Fruit fly (Drosophila melanogaster) whole organism, embryonic: Measurements from ENCODE around the gene Mec2.

Experiments
- ATbp ChIP-seq: fragments of 200-800 bp; sonication (Bioruptor generic); optimal IDR thresholded peaks from 2 replicates; lab custom pipeline; 2017; ENCODE audit warnings: missing biosample characterization, mild to moderate bottlenecking, missing genetic modification characterization, missing genetic modification reagents
- Blimp-1 ChIP-seq: fragments of 200-800 bp; sonication (Bioruptor generic); optimal IDR thresholded peaks from 3 replicates; lab custom pipeline; 2018; ENCODE audit warnings: missing biosample characterization, missing genetic modification characterization, mild to moderate bottlenecking, moderate library complexity, missing genetic modification reagents
- CG10654 ChIP-seq: fragments of 200-800 bp; sonication (Bioruptor generic); optimal IDR thresholded peaks from 2 replicates; lab custom pipeline; 2016; ENCODE audit warnings: missing biosample characterization, missing genetic modification characterization
- CG12391 ChIP-seq: fragments of 200-800 bp; sonication (Bioruptor generic); optimal IDR thresholded peaks from 3 replicates; lab custom pipeline; 2018; ENCODE audit warnings: missing biosample characterization, mild to moderate bottlenecking, missing genetic modification characterization, moderate library complexity
- CG13894 ChIP-seq: fragments of 200-800 bp; sonication (Bioruptor generic); optimal IDR thresholded peaks from 3 replicates; lab custom pipeline; 2018; ENCODE audit warnings: missing biosample characterization, mild to moderate bottlenecking, missing genetic modification characterization, moderate library complexity
- CG1647 ChIP-seq: fragments of 200-800 bp; sonication (Bioruptor generic); optimal IDR thresholded peaks from 3 replicates; lab custom pipeline; 2016; ENCODE audit warnings: missing biosample characterization, missing genetic modification characterization
- CG18599 ChIP-seq: fragments of 200-800 bp; sonication (Bioruptor generic); optimal IDR thresholded peaks from 3 replicates; lab custom pipeline; 2017; ENCODE audit warnings: missing biosample characterization, missing genetic modification characterization, mild to moderate bottlenecking, moderate library complexity, missing genetic modification reagents
- CG31388 ChIP-seq: fragments of 200-800 bp; sonication (Bioruptor generic); optimal IDR thresholded peaks from 2 replicates; lab custom pipeline; 2016; ENCODE audit warnings: missing biosample characterization, missing genetic modification characterization
- CG32767 ChIP-seq: fragments of 200-800 bp; sonication (Bioruptor generic); IDR thresholded peaks from 2 replicates; pipeline ENCODE4 v1.3.6; 2022; ENCODE audit warnings: missing biosample characterization, missing genetic modification characterization
- CG34422 ChIP-seq: fragments of 200-800 bp; sonication (Bioruptor generic); IDR thresholded peaks from 3 replicates; pipeline ENCODE4 v1.3.6; 2022; ENCODE audit warnings: missing biosample characterization, missing genetic modification characterization
- CG4730 ChIP-seq: fragments of 200-800 bp; sonication (Bioruptor generic); IDR thresholded peaks from 2 replicates; pipeline ENCODE4 v1.3.6; 2022; ENCODE audit warnings: missing biosample characterization, missing genetic modification characterization
- CG5245 ChIP-seq: fragments of 200-800 bp; sonication (Bioruptor generic); optimal IDR thresholded peaks from 3 replicates; lab custom pipeline; 2016; ENCODE audit warnings: missing biosample characterization, missing genetic modification characterization
- CG6272 ChIP-seq: fragments of 200-800 bp; sonication (Bioruptor generic); IDR thresholded peaks from 2 replicates; pipeline ENCODE4 v1.3.6; 2022; ENCODE audit warnings: missing biosample characterization, missing genetic modification characterization
- CG6791 ChIP-seq: fragments of 200-800 bp; sonication (Bioruptor generic); IDR thresholded peaks from 3 replicates; pipeline ENCODE4 v1.3.6; 2022; ENCODE audit warnings: missing biosample characterization, missing genetic modification characterization; ENCODE audit not compliant: partially characterized antibody
- CG8290 ChIP-seq, 3 experiments: fragments of 200-800 bp; sonication (Bioruptor generic); optimal IDR thresholded peaks; 2 replicates each; lab custom pipeline; 2016 to 2019; ENCODE audit warnings: missing biosample characterization in 3 of 3, missing genetic modification characterization in 3 of 3, mild to moderate bottlenecking in 2 of 3, moderate library complexity in 1 of 3
- CG9797 ChIP-seq: fragments of 200-800 bp; sonication (Bioruptor generic); optimal IDR thresholded peaks from 3 replicates; lab custom pipeline; 2018; ENCODE audit warnings: missing biosample characterization, mild to moderate bottlenecking, missing genetic modification characterization
- CoRest ChIP-seq: fragments of 200-800 bp; sonication (Bioruptor generic); optimal IDR thresholded peaks from 3 replicates; lab custom pipeline; 2018; ENCODE audit warnings: missing biosample characterization, mild to moderate bottlenecking, missing genetic modification characterization, moderate library complexity
- GATAe ChIP-seq: fragments of 200-800 bp; sonication (Bioruptor generic); conservative IDR thresholded peaks from 2 replicates; pipeline ENCODE4 v1.3.6; 2022; ENCODE audit warnings: missing biosample characterization, missing genetic modification characterization
- Gsc ChIP-seq: fragments of 200-800 bp; sonication (Bioruptor generic); IDR thresholded peaks from 2 replicates; pipeline ENCODE4 v1.3.6; 2022; ENCODE audit warnings: missing biosample characterization, missing genetic modification characterization
- Gug ChIP-seq: fragments of 200-800 bp; sonication (Bioruptor generic); IDR thresholded peaks from 4 replicates; pipeline ENCODE4 v1.3.6; 2022; ENCODE audit warnings: missing biosample characterization, missing genetic modification characterization
- Hey ChIP-seq: fragments of 200-800 bp; sonication (Bioruptor generic); optimal IDR thresholded peaks from 3 replicates; lab custom pipeline; 2018; ENCODE audit warnings: missing biosample characterization, mild to moderate bottlenecking, missing genetic modification characterization
- Hr3 ChIP-seq: fragments of 200-800 bp; sonication (Bioruptor generic); optimal IDR thresholded peaks from 3 replicates; lab custom pipeline; 2016; ENCODE audit warnings: missing biosample characterization, missing genetic modification characterization
- Hr51 ChIP-seq, 2 experiments: fragments of 200-800 bp; sonication (Bioruptor generic); optimal IDR thresholded peaks; 2 replicates in 1 of 2; 3 replicates in 1 of 2; lab custom pipeline; 2016 to 2018; ENCODE audit warnings: missing biosample characterization in 2 of 2, missing genetic modification characterization in 2 of 2, mild to moderate bottlenecking in 1 of 2, moderate library complexity in 1 of 2
- Lhr ChIP-seq: fragments of 200-800 bp; sonication (Bioruptor generic); optimal IDR thresholded peaks from 3 replicates; lab custom pipeline; 2017; ENCODE audit warnings: mild to moderate bottlenecking, missing biosample characterization, missing genetic modification reagents, missing genetic modification characterization
- Med ChIP-seq: fragments of 200-800 bp; sonication (Bioruptor generic); peaks from one replicate; lab custom pipeline; 2016; ENCODE audit warnings: missing biosample characterization, missing genetic modification characterization, mild to moderate bottlenecking, inconsistent platforms, moderate library complexity
- Oli ChIP-seq: fragments of 200-800 bp; sonication (Bioruptor generic); optimal IDR thresholded peaks from 2 replicates; lab custom pipeline; 2018; ENCODE audit warnings: missing biosample characterization, mild to moderate bottlenecking, missing genetic modification characterization, moderate library complexity
- PHDP ChIP-seq: fragments of 200-800 bp; sonication (Bioruptor generic); optimal IDR thresholded peaks from 3 replicates; lab custom pipeline; 2018; ENCODE audit warnings: missing biosample characterization, mild to moderate bottlenecking, missing genetic modification characterization, moderate library complexity
- Pdp1 ChIP-seq, 2 experiments: fragments of 200-800 bp; sonication (Bioruptor generic); optimal IDR thresholded peaks; 3 replicates each; lab custom pipeline; 2016; ENCODE audit warnings: missing biosample characterization in 2 of 2, missing genetic modification characterization in 2 of 2, mild to moderate bottlenecking in 1 of 2, moderate library complexity in 1 of 2
- Tbp ChIP-seq: fragments of >200 bp; optimal IDR thresholded peaks from 2 replicates; lab custom pipeline; 2018; ENCODE audit warnings: missing biosample characterization, missing genetic modification characterization
- amos ChIP-seq: fragments of 200-800 bp; sonication (Bioruptor generic); IDR thresholded peaks from 2 replicates; pipeline ENCODE4 v1.3.6; 2022; ENCODE audit warnings: missing biosample characterization, missing genetic modification characterization; ENCODE audit not compliant: partially characterized antibody
- az2 ChIP-seq: fragments of 200-800 bp; sonication (Bioruptor generic); optimal IDR thresholded peaks from 3 replicates; lab custom pipeline; 2016; ENCODE audit warnings: missing biosample characterization, missing genetic modification characterization
- bbx ChIP-seq: fragments of 200-800 bp; sonication (Bioruptor generic); IDR thresholded peaks from 2 replicates; pipeline ENCODE4 v1.3.6; 2022; ENCODE audit warnings: missing biosample characterization, missing genetic modification characterization; ENCODE audit not compliant: partially characterized antibody
- bsh ChIP-seq, 2 experiments: fragments of 200-800 bp; sonication (Bioruptor generic); optimal IDR thresholded peaks; 2 replicates each; lab custom pipeline; 2017 to 2018; ENCODE audit warnings: mild to moderate bottlenecking in 2 of 2, missing biosample characterization in 2 of 2, missing genetic modification characterization in 2 of 2, moderate library complexity in 1 of 2
- btn ChIP-seq: fragments of 200-800 bp; sonication (Bioruptor generic); optimal IDR thresholded peaks from 2 replicates; lab custom pipeline; 2016; ENCODE audit warnings: missing biosample characterization, missing genetic modification characterization
- dan ChIP-seq: fragments of 200-800 bp; sonication (Bioruptor generic); IDR thresholded peaks from 2 replicates; pipeline ENCODE4 v1.3.6; 2022; ENCODE audit warnings: missing biosample characterization, missing genetic modification characterization
- dmrt11E ChIP-seq: fragments of 200-800 bp; sonication (Bioruptor generic); optimal IDR thresholded peaks from 3 replicates; lab custom pipeline; 2018; ENCODE audit warnings: missing biosample characterization, mild to moderate bottlenecking, missing genetic modification characterization, moderate library complexity
- dmrt99B ChIP-seq: fragments of 200-800 bp; sonication (Bioruptor generic); optimal IDR thresholded peaks from 2 replicates; lab custom pipeline; 2018; ENCODE audit warnings: missing biosample characterization, mild to moderate bottlenecking, missing genetic modification characterization, moderate library complexity
- esg ChIP-seq: fragments of 200-800 bp; sonication (Bioruptor generic); conservative IDR thresholded peaks from 2 replicates; pipeline ENCODE4 v1.3.6; 2022; ENCODE audit warnings: missing biosample characterization, missing genetic modification characterization
- gem ChIP-seq: fragments of 200-800 bp; sonication (Bioruptor generic); optimal IDR thresholded peaks from 2 replicates; lab custom pipeline; 2019; ENCODE audit warnings: missing biosample characterization, mild to moderate bottlenecking, missing genetic modification characterization, moderate library complexity
- grau ChIP-seq: fragments of 200-800 bp; optimal IDR thresholded peaks from 3 replicates; lab custom pipeline; 2019; ENCODE audit warnings: missing biosample characterization, mild to moderate bottlenecking, missing genetic modification characterization, moderate library complexity
- mirr ChIP-seq: fragments of 200-800 bp; sonication (Bioruptor generic); optimal IDR thresholded peaks from 3 replicates; lab custom pipeline; 2018; ENCODE audit warnings: missing biosample characterization, mild to moderate bottlenecking, missing genetic modification characterization
- nmo ChIP-seq: fragments of 200-800 bp; sonication (Bioruptor generic); optimal IDR thresholded peaks from 2 replicates; lab custom pipeline; 2018; ENCODE audit warnings: missing biosample characterization, mild to moderate bottlenecking, missing genetic modification characterization, moderate library complexity
- nom ChIP-seq: fragments of 200-800 bp; sonication (Bioruptor generic); optimal IDR thresholded peaks from 2 replicates; lab custom pipeline; 2017; ENCODE audit warnings: missing biosample characterization, missing genetic modification characterization, mild to moderate bottlenecking, moderate library complexity, missing genetic modification reagents
- ranshi ChIP-seq: fragments of 200-800 bp; sonication (Bioruptor generic); IDR thresholded peaks from 2 replicates; pipeline ENCODE4 v1.3.6; 2022; ENCODE audit warnings: missing biosample characterization, missing genetic modification characterization
- scrt ChIP-seq: fragments of 200-800 bp; sonication (Bioruptor generic); optimal IDR thresholded peaks from 2 replicates; lab custom pipeline; 2018; ENCODE audit warnings: missing biosample characterization, mild to moderate bottlenecking, missing genetic modification characterization, moderate library complexity
- tx ChIP-seq: fragments of 200-800 bp; sonication (Bioruptor generic); optimal IDR thresholded peaks from 2 replicates; lab custom pipeline; 2016; ENCODE audit warnings: missing biosample characterization, missing genetic modification characterization
- zf30C ChIP-seq: fragments of 200-800 bp; sonication (Bioruptor generic); optimal IDR thresholded peaks from 3 replicates; lab custom pipeline; 2018; ENCODE audit warnings: missing biosample characterization, mild to moderate bottlenecking, missing genetic modification characterization
- zfh2 ChIP-seq: fragments of 200-800 bp; sonication (Bioruptor generic); optimal IDR thresholded peaks from 2 replicates; lab custom pipeline; 2016; ENCODE audit warnings: missing biosample characterization, missing genetic modification characterization

Mec2 gene

dm6 chrX:19162249-19162914, 25.5 kb upstream of the Mec2 start (continued):
- TF ChIP-seq CG32767 (GFP tag; lab: Robert Waterston, UW) (no peak), esg (GFP tag; lab: Robert Waterston, UW) (no peak), CG5245 (GFP tag; lab: Kevin White, UChicago) (no peak), scrt (GFP tag; lab: Kevin White, UChicago) (no peak), CG31388 (GFP tag; lab: Kevin White, UChicago) (no peak), mirr (no peak), zfh2 (GFP tag; lab: Kevin White, UChicago) (no peak), ranshi (no peak), CG8290 (GFP tag; optimal IDR thresholded peaks at IDR 0.05; lab: Kevin White, UChicago) (no peak), CG8290 (tag; optimal IDR thresholded peaks at IDR 0.05; lab: Kevin White, UChicago) (peak in 1 of 2 experiments; percentile 32), Hr3 (GFP tag; lab: Kevin White, UChicago) (no peak), btn (no peak), tx (GFP tag; lab: Kevin White, UChicago) (no peak), CG1647 (GFP tag; lab: Kevin White, UChicago) (no peak), zf30C (GFP tag; lab: Kevin White, UChicago) (peak; percentile 50), grau (tag; lab: Kevin White, UChicago) (peak; percentile 19), dmrt11E (peak; percentile 11), CG9797 (no peak), PHDP (tag; lab: Kevin White, UChicago) (peak; percentile 19), Med (GFP tag; lab: Kevin White, UChicago) (peak; percentile 87), CoRest (tag; lab: Kevin White, UChicago) (peak; percentile 19), CG13894 (tag; lab: Kevin White, UChicago) (no peak), Lhr (GFP tag; lab: Kevin White, UChicago) (no peak), Pdp1 (GFP tag; optimal IDR thresholded peaks at IDR 0.05; lab: Kevin White, UChicago) (peak in 1 of 2 experiments; percentile 89), dan (GFP tag; lab: Robert Waterston, UW) (no peak), Hey (no peak), ATbp (peak; percentile 9), amos (GFP tag; lab: Robert Waterston, UW) (no peak), CG6791 (GFP tag; lab: Robert Waterston, UW) (no peak; the same call in 2 of the 3 replicates), Gsc (no peak), bsh (GFP tag; optimal IDR thresholded peaks at IDR 0.05; lab: Kevin White, UChicago) (peak in 1 of 2 experiments; percentile 35), CG34422 (GFP tag; lab: Robert Waterston, UW) (no peak), az2 (GFP tag; lab: Kevin White, UChicago) (peak; percentile 23), Oli (peak; percentile 35), CG10654 (no peak), Tbp (GFP tag; lab: Kevin White, UChicago) (peak; percentile 25), CG4730 (GFP tag; lab: Robert Waterston, UW) (no peak), CG12391 (tag; lab: Kevin White, UChicago) (peak; percentile 38), nmo (GFP tag; lab: Kevin White, UChicago) (peak; percentile 30), Hr51 (GFP tag; optimal IDR thresholded peaks at IDR 0.05; lab: Kevin White, UChicago) (peak in 1 of 2 experiments; percentile 47), bbx (GFP tag; lab: Robert Waterston, UW) (0 out of 2 replicates have a peak, but pooled peaks have one; percentile 20), nom (peak; percentile 19), Gug (GFP tag; lab: Robert Waterston, UW) (no peak), CG18599 (GFP tag; lab: Kevin White, UChicago) (no peak), GATAe (GFP tag; lab: Robert Waterston, UW) (no peak), gem (tag; lab: Kevin White, UChicago) (peak; percentile 53), CG6272 (GFP tag; lab: Robert Waterston, UW) (no peak), Blimp-1 (GFP tag; lab: Kevin White, UChicago) (no peak), dmrt99B (tag; lab: Kevin White, UChicago) (peak; percentile 32)
